Fruit fly (Drosophila melanogaster) whole organism, prepupa: ENCODE measurements around the gene bdl.

Experiments used
- Blimp-1 ChIP-seq: fragments of 200-800 bp; sonication (Bioruptor generic); optimal IDR thresholded peaks from 3 replicates; lab custom pipeline; 2017; ENCODE audit warnings: missing biosample characterization, missing genetic modification characterization, mild to moderate bottlenecking, moderate library complexity, missing genetic modification reagents
- CG1621 ChIP-seq: fragments of 200-800 bp; sonication (Bioruptor generic); optimal IDR thresholded peaks from 3 replicates; lab custom pipeline; 2018; ENCODE audit warnings: missing biosample characterization, mild to moderate bottlenecking, missing genetic modification characterization
- CG16779 ChIP-seq: fragments of 200-800 bp; sonication (Bioruptor generic); optimal IDR thresholded peaks from 3 replicates; lab custom pipeline; 2017; ENCODE audit warnings: missing biosample characterization, mild to moderate bottlenecking, missing genetic modification characterization
- CG32006 ChIP-seq: fragments of 200-800 bp; sonication (Bioruptor generic); optimal IDR thresholded peaks from 3 replicates; lab custom pipeline; 2017; ENCODE audit warnings: missing biosample characterization, mild to moderate bottlenecking, missing genetic modification characterization
- CG6854 ChIP-seq: fragments of 200-800 bp; sonication (Bioruptor generic); optimal IDR thresholded peaks from 2 replicates; lab custom pipeline; 2017; ENCODE audit warnings: missing biosample characterization, mild to moderate bottlenecking, missing genetic modification characterization
- Eip93F ChIP-seq: fragments of 200-800 bp; sonication (Bioruptor generic); optimal IDR thresholded peaks from 2 replicates; lab custom pipeline; 2016; ENCODE audit warnings: missing biosample characterization, mild to moderate bottlenecking, missing genetic modification characterization
- Gug ChIP-seq: fragments of 200-800 bp; sonication (Bioruptor generic); IDR thresholded peaks from 2 replicates; pipeline ENCODE4 v1.3.6; 2022; ENCODE audit warnings: missing biosample characterization, missing genetic modification characterization
- Hr4 ChIP-seq: fragments of 200-800 bp; sonication (Bioruptor generic); optimal IDR thresholded peaks from 3 replicates; lab custom pipeline; 2016; ENCODE audit warnings: missing biosample characterization, missing genetic modification characterization
- Sox102F ChIP-seq: fragments of 200-800 bp; sonication (Bioruptor generic); optimal IDR thresholded peaks from 2 replicates; lab custom pipeline; 2016; ENCODE audit warnings: missing biosample characterization, mild to moderate bottlenecking, missing genetic modification characterization
- dac ChIP-seq: fragments of 200-800 bp; sonication (Bioruptor generic); optimal IDR thresholded peaks from 2 replicates; lab custom pipeline; 2017; ENCODE audit warnings: missing biosample characterization, mild to moderate bottlenecking, missing genetic modification characterization
- eg ChIP-seq: fragments of 200-800 bp; sonication (Bioruptor generic); IDR thresholded peaks from 3 replicates; pipeline ENCODE4 v1.3.6; 2022; ENCODE audit warnings: missing biosample characterization, missing genetic modification characterization

DNA sequence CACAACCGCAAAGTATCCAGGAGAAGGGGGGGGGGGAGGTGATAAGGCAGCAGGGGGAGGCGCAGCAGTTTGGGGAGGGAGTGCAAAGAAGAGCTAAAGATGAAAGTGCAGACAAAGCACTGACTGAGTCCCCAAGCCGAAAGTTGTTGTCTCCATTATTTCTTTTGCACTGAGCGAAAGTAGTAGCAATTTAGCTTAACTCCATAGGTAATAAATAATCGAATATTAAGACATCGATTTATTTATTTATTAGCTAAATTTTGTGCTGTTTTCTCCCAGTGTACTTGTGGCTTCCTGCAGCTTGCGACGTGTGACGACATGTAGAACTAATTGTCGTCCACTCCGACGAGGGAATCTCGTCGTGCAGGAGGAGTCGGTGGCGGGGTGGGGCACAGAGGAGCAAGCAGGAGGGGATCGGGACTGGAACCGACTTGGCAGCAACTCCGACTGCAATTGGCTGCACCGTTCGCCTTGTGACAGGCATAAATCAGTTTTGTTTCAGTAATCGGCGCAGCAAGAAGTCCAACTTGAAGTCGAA lies 37.2 kb downstream of the bdl start, which contains the start of gene Traf4:
- peak; percentile 15 for TF ChIP-seq Hr4 (GFP tag; lab: Kevin White, UChicago)
- TF ChIP-seq Sox102F, result peak; percentile 36
- TF ChIP-seq CG32006, result peak; percentile 57
- peak; percentile 57 for TF ChIP-seq eg (GFP tag; lab: Robert Waterston, UW)
- TF ChIP-seq CG1621 (tag; lab: Kevin White, UChicago), result peak; percentile 33
- TF ChIP-seq CG16779 (tag; lab: Kevin White, UChicago), result no peak
- TF ChIP-seq dac (GFP tag; lab: Kevin White, UChicago), result no peak
- peak; percentile 27 for TF ChIP-seq Gug (GFP tag; lab: Robert Waterston, UW)
- TF ChIP-seq Blimp-1 (GFP tag; lab: Kevin White, UChicago), result peak; percentile 35
- TF ChIP-seq Eip93F (GFP tag; lab: Kevin White, UChicago), result peak; percentile 48
- no peak for TF ChIP-seq CG6854 (GFP tag; lab: Kevin White, UChicago)
